Worm (Caenorhabditis elegans) whole organism, L2 larva: ENCODE data around the gene amt-1.

Experiments
- ZK546.5 ChIP-seq: sonication (generic microtip); optimal IDR thresholded peaks from 2 replicates; lab custom pipeline; 2017; ENCODE audit warnings: missing biosample characterization, missing genetic modification characterization
- ama-1 ChIP-seq: fragments of 150-350 bp; optimal IDR thresholded peaks from 2 replicates; lab custom pipeline; 2018; ENCODE audit warnings: inconsistent platforms
- ceh-16 ChIP-seq: fragments of 150-350 bp; optimal IDR thresholded peaks from 2 replicates; lab custom pipeline; 2014; ENCODE audit warnings: missing biosample characterization, missing genetic modification characterization
- elt-1 ChIP-seq: fragments of 150-350 bp; optimal IDR thresholded peaks from 2 replicates; lab custom pipeline; 2014; ENCODE audit warnings: missing biosample characterization, missing genetic modification characterization
- lsy-2 ChIP-seq, 2 experiments: fragments of 150-350 bp in 1 of 2; sonication (generic microtip) in 1 of 2; optimal IDR thresholded peaks; 2 replicates each; lab custom pipeline; 2014 to 2017; ENCODE audit warnings: missing biosample characterization in 2 of 2, missing genetic modification characterization in 2 of 2
- nhr-10 ChIP-seq: sonication (generic microtip); optimal IDR thresholded peaks from 2 replicates; lab custom pipeline; 2017; ENCODE audit warnings: missing biosample characterization, missing genetic modification characterization
- nhr-237 ChIP-seq: fragments of 150-350 bp; optimal IDR thresholded peaks from 2 replicates; lab custom pipeline; 2014; ENCODE audit warnings: missing biosample characterization, missing genetic modification characterization
- sma-9 ChIP-seq, 2 experiments: fragments of 150-350 bp in 1 of 2; sonication (generic microtip) in 1 of 2; optimal IDR thresholded peaks; 2 replicates each; lab custom pipeline; 2014 to 2016; ENCODE audit warnings: missing genetic modification characterization in 2 of 2, mild to moderate bottlenecking in 1 of 2, missing biosample characterization in 1 of 2, missing compliant biosample characterization in 1 of 2, missing genetic modification reagents in 1 of 2, moderate library complexity in 1 of 2
- snpc-4 ChIP-seq: fragments of 150-350 bp; optimal IDR thresholded peaks from 2 replicates; lab custom pipeline; 2014; ENCODE audit warnings: missing biosample characterization, missing genetic modification characterization
- unc-62 ChIP-seq: fragments of 150-350 bp; optimal IDR thresholded peaks from 2 replicates; lab custom pipeline; 2014; ENCODE audit warnings: missing biosample characterization, missing genetic modification reagents, missing genetic modification characterization
- zag-1 ChIP-seq: fragments of 150-350 bp; optimal IDR thresholded peaks from 2 replicates; lab custom pipeline; 2014; ENCODE audit warnings: missing biosample characterization, missing genetic modification characterization

DNA sequence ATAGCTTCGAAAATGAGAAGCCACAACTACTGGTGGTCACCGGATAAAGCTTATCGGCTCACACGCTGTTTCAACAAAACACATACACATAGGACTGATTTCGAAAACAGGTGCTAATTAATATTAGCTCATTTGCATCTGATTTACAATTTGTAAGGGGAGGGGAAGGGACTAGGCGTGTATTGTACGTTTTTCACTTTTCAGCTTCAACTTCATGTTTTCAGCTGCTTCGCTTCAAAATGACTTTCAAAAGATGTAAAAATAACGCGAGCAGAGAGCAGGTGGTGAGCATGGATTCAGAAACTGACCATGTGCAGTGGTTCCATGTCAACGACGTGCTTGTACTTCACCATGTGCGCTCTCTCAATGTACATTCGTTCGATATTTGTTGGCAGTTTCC lies 29.8 kb downstream of the amt-1 start:
- TF ChIP-seq nhr-237 (tag; lab: Kevin White, UChicago) (no peak), snpc-4 (tag; lab: Kevin White, UChicago) (no peak), ZK546.5 (tag; lab: Kevin White, UChicago) (no peak), sma-9 (GFP tag; optimal IDR thresholded peaks at IDR 0.05; lab: Kevin White, UChicago) (no peak), sma-9 (tag; optimal IDR thresholded peaks at IDR 0.05; lab: Kevin White, UChicago) (no peak), unc-62 (GFP tag; lab: Kevin White, UChicago) (no peak), nhr-10 (no peak), zag-1 (tag; lab: Kevin White, UChicago) (no peak), lsy-2 (tag; optimal IDR thresholded peaks at IDR 0.05; lab: Kevin White, UChicago) (no peak), ama-1 (lab: Kevin White, UChicago) (no peak), ceh-16 (tag; lab: Kevin White, UChicago) (no peak), elt-1 (no peak)
